Worm (Caenorhabditis elegans) whole organism, late embryonic: ENCODE results near the gene ncs-6.

ENCODE experiments used
- C08G9.2 ChIP-seq: sonication (generic microtip); optimal IDR thresholded peaks from 2 replicates; lab custom pipeline; 2016; ENCODE audit warnings: mild to moderate bottlenecking, missing genetic modification characterization, moderate library complexity, missing compliant biosample characterization
- K02D7.2 ChIP-seq: sonication (generic microtip); optimal IDR thresholded peaks from 2 replicates; lab custom pipeline; 2017; ENCODE audit warnings: mild to moderate bottlenecking, missing genetic modification characterization, missing compliant biosample characterization
- K09A11.1 ChIP-seq: sonication (generic microtip); optimal IDR thresholded peaks from 2 replicates; lab custom pipeline; 2017; ENCODE audit warnings: antibody characterized with exemption, mild to moderate bottlenecking, missing genetic modification characterization, missing compliant biosample characterization; ENCODE audit not compliant: insufficient read depth
- T23F11.4 ChIP-seq: fragments of 200-800 bp; sonication (Bioruptor generic); optimal IDR thresholded peaks from 2 replicates; lab custom pipeline; 2018; ENCODE audit warnings: mild to moderate bottlenecking, missing genetic modification characterization, missing compliant biosample characterization
- ahr-1 ChIP-seq: sonication (generic microtip); optimal IDR thresholded peaks from 2 replicates; lab custom pipeline; 2016; ENCODE audit warnings: missing genetic modification characterization, missing compliant biosample characterization
- ama-1 ChIP-seq: fragments of 150-350 bp; optimal IDR thresholded peaks from 2 replicates; lab custom pipeline; 2014
- ceh-14 ChIP-seq: sonication (generic microtip); optimal IDR thresholded peaks from 2 replicates; lab custom pipeline; 2016; ENCODE audit warnings: missing genotype, missing genetic modification characterization, missing compliant biosample characterization
- ceh-18 ChIP-seq: sonication (generic microtip); optimal IDR thresholded peaks from 2 replicates; lab custom pipeline; 2016; ENCODE audit warnings: missing genetic modification characterization, missing compliant biosample characterization
- ceh-2 ChIP-seq: sonication (generic microtip); optimal IDR thresholded peaks from 2 replicates; lab custom pipeline; 2016; ENCODE audit warnings: missing genotype, missing genetic modification characterization, missing compliant biosample characterization
- ceh-24 ChIP-seq: sonication (generic microtip); optimal IDR thresholded peaks from 2 replicates; lab custom pipeline; 2016; ENCODE audit warnings: mild to moderate bottlenecking, missing genetic modification characterization, missing compliant biosample characterization
- ceh-30 ChIP-seq: fragments of 150-350 bp; optimal IDR thresholded peaks from 2 replicates; lab custom pipeline; 2014; ENCODE audit warnings: missing biosample characterization, missing genetic modification characterization
- ceh-31 ChIP-seq: sonication (generic microtip); optimal IDR thresholded peaks from 2 replicates; lab custom pipeline; 2016; ENCODE audit warnings: missing genetic modification characterization, missing compliant biosample characterization
- ceh-34 ChIP-seq: sonication (generic microtip); optimal IDR thresholded peaks from 2 replicates; lab custom pipeline; 2016; ENCODE audit warnings: mild to moderate bottlenecking, missing genetic modification characterization, missing compliant biosample characterization
- ceh-48 ChIP-seq: sonication (generic microtip); optimal IDR thresholded peaks from 2 replicates; lab custom pipeline; 2016; ENCODE audit warnings: missing genetic modification characterization, inconsistent platforms, missing compliant biosample characterization
- ceh-6 ChIP-seq: fragments of 200-800 bp; sonication (Bioruptor generic); optimal IDR thresholded peaks from 2 replicates; lab custom pipeline; 2018; ENCODE audit warnings: mild to moderate bottlenecking, missing genetic modification characterization, missing compliant biosample characterization
- dve-1 ChIP-seq: sonication (generic microtip); optimal IDR thresholded peaks from 2 replicates; lab custom pipeline; 2017; ENCODE audit warnings: antibody characterized with exemption, mild to moderate bottlenecking, missing genetic modification characterization, missing compliant biosample characterization
- elt-2 ChIP-seq: sonication (generic microtip); optimal IDR thresholded peaks from 2 replicates; lab custom pipeline; 2016; ENCODE audit warnings: missing genetic modification reagents, missing genetic modification characterization, missing compliant biosample characterization
- elt-4 ChIP-seq: sonication (generic microtip); optimal IDR thresholded peaks from 2 replicates; lab custom pipeline; 2016; ENCODE audit warnings: missing genetic modification characterization, missing compliant biosample characterization
- eyg-1 ChIP-seq: sonication (generic microtip); optimal IDR thresholded peaks from 2 replicates; lab custom pipeline; 2016; ENCODE audit warnings: missing genotype, missing genetic modification characterization, missing compliant biosample characterization
- fkh-10 ChIP-seq: fragments of 150-350 bp; optimal IDR thresholded peaks from 2 replicates; lab custom pipeline; 2014; ENCODE audit warnings: missing biosample characterization, missing genetic modification reagents, missing genetic modification characterization
- fkh-6 ChIP-seq: sonication (generic microtip); optimal IDR thresholded peaks from 2 replicates; lab custom pipeline; 2016; ENCODE audit warnings: missing genetic modification characterization, missing compliant biosample characterization
- gmeb-2 ChIP-seq: sonication (generic microtip); optimal IDR thresholded peaks from 2 replicates; lab custom pipeline; 2016; ENCODE audit warnings: missing genetic modification characterization, inconsistent platforms, missing compliant biosample characterization
- hlh-15 ChIP-seq: sonication (generic microtip); optimal IDR thresholded peaks from 2 replicates; lab custom pipeline; 2016; ENCODE audit warnings: missing genetic modification characterization, missing compliant biosample characterization
- hlh-30 ChIP-seq: sonication (generic microtip); optimal IDR thresholded peaks from 2 replicates; lab custom pipeline; 2017; ENCODE audit warnings: antibody characterized with exemption, missing genetic modification characterization, missing compliant biosample characterization; ENCODE audit not compliant: insufficient read depth
- lim-6 ChIP-seq: sonication (generic microtip); optimal IDR thresholded peaks from 2 replicates; lab custom pipeline; 2016; ENCODE audit warnings: missing genetic modification characterization, missing compliant biosample characterization
- lin-11 ChIP-seq: fragments of 200-800 bp; sonication (Bioruptor generic); optimal IDR thresholded peaks from 2 replicates; lab custom pipeline; 2018; ENCODE audit warnings: mild to moderate bottlenecking, missing genetic modification characterization, missing compliant biosample characterization
- madf-2 ChIP-seq: sonication (generic microtip); optimal IDR thresholded peaks from 2 replicates; lab custom pipeline; 2017; ENCODE audit warnings: missing genetic modification characterization, missing compliant biosample characterization
- nhr-11 ChIP-seq: fragments of 150-350 bp; optimal IDR thresholded peaks from 2 replicates; lab custom pipeline; 2014; ENCODE audit warnings: missing biosample characterization, missing genetic modification characterization
- nhr-232 ChIP-seq: sonication (generic microtip); optimal IDR thresholded peaks from 2 replicates; lab custom pipeline; 2016; ENCODE audit warnings: missing genetic modification characterization, missing compliant biosample characterization
- npax-4 ChIP-seq: sonication (generic microtip); optimal IDR thresholded peaks from 2 replicates; lab custom pipeline; 2016; ENCODE audit warnings: missing genetic modification characterization, missing compliant biosample characterization
- odd-2 ChIP-seq: sonication (generic microtip); optimal IDR thresholded peaks from 2 replicates; lab custom pipeline; 2017; ENCODE audit warnings: antibody characterized with exemption, mild to moderate bottlenecking, missing genetic modification characterization, missing compliant biosample characterization
- pax-1 ChIP-seq: fragments of 150-350 bp; optimal IDR thresholded peaks from 2 replicates; lab custom pipeline; 2014; ENCODE audit warnings: missing biosample characterization, missing genetic modification characterization
- pha-4 ChIP-seq: fragments of 150-350 bp; optimal IDR thresholded peaks from 2 replicates; lab custom pipeline; 2018; ENCODE audit warnings: missing biosample characterization, missing genetic modification reagents, missing genetic modification characterization
- pqm-1 ChIP-seq: sonication (generic microtip); optimal IDR thresholded peaks from 2 replicates; lab custom pipeline; 2016; ENCODE audit warnings: missing genetic modification characterization, missing compliant biosample characterization
- pros-1 ChIP-seq: fragments of 150-350 bp; optimal IDR thresholded peaks from 2 replicates; lab custom pipeline; 2014; ENCODE audit warnings: missing biosample characterization, missing genetic modification reagents, missing genetic modification characterization
- sdc-2 ChIP-seq: sonication (generic microtip); optimal IDR thresholded peaks from 2 replicates; lab custom pipeline; 2016; ENCODE audit warnings: missing genotype, missing genetic modification characterization, missing compliant biosample characterization
- sox-2 ChIP-seq: fragments of 200-800 bp; sonication (Bioruptor generic); IDR thresholded peaks from 2 replicates; pipeline ENCODE4 v1.3.6; 2022; ENCODE audit warnings: missing genetic modification reagents, missing genetic modification characterization, missing compliant biosample characterization
- tbx-2 ChIP-seq: sonication (generic microtip); optimal IDR thresholded peaks from 2 replicates; lab custom pipeline; 2016; ENCODE audit warnings: missing genetic modification characterization, missing compliant biosample characterization
- tbx-7 ChIP-seq: sonication (generic microtip); optimal IDR thresholded peaks from 2 replicates; lab custom pipeline; 2016; ENCODE audit warnings: missing genotype, missing genetic modification characterization, missing compliant biosample characterization
- ttx-3 ChIP-seq: sonication (generic microtip); optimal IDR thresholded peaks from 2 replicates; lab custom pipeline; 2016; ENCODE audit warnings: missing genetic modification reagents, missing genetic modification characterization, missing compliant biosample characterization
- unc-42 ChIP-seq: sonication (generic microtip); optimal IDR thresholded peaks from 2 replicates; lab custom pipeline; 2016; ENCODE audit warnings: missing genotype, missing genetic modification characterization, missing compliant biosample characterization
- unc-55 ChIP-seq: sonication (generic microtip); optimal IDR thresholded peaks from 2 replicates; lab custom pipeline; 2017; ENCODE audit warnings: missing biosample characterization, missing genetic modification reagents, missing genetic modification characterization
- zip-5 ChIP-seq: sonication (generic microtip); optimal IDR thresholded peaks from 2 replicates; lab custom pipeline; 2016; ENCODE audit warnings: missing genetic modification characterization, missing compliant biosample characterization
- ztf-16 ChIP-seq: sonication (generic microtip); optimal IDR thresholded peaks from 2 replicates; lab custom pipeline; 2017; ENCODE audit warnings: missing genetic modification characterization, missing compliant biosample characterization

Gene ncs-6

DNA sequence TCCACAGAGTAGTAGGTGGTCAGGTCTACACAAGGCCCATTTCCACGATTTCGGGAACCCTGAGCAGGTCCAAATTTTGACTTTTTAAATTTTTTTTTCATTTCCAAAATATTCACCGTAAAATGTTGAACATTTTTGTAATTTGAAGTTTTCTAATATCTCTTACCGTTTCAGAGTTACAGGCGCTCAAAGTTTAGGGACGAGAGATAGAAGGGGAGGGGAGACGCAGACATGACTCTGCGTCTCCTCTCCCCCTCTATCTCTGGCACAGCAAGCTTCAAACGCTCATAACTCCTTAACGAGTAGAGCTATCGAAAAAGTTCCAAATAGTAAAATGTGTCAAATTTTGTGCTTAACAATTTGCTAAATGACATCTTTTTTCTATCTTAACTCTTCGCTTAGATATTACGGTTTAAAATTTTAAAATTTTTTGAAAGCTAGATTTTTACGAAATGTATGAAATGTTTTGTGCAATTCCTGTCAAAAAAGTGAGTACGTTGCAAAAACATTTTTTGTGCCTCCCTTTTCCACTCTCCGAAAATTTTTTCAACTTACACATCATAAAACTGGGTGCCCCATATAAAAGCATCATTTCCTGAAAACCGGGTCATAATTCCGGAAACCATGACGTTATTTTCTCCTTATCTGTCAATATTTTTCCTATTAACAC is 12.8 kb downstream of the ncs-6 start, which contains the start of the genes Y49F6B.14 and clec-125:
Gene Y49F6B.14 (minus strand): TSS at position 101 of the 670 bp plus-strand sequence.
Gene clec-125 (plus strand): TSS at position 620 of the 670 bp plus-strand sequence.
- TF ChIP-seq eyg-1 (tag; lab: Kevin White, UChicago) (no peak), ceh-14 (tag; lab: Kevin White, UChicago) (no peak), madf-2 (tag; lab: Kevin White, UChicago) (no peak), ahr-1 (tag; lab: Kevin White, UChicago) (no peak), ceh-30 (tag; lab: Kevin White, UChicago) (no peak), ceh-34 (no peak), K02D7.2 (tag; lab: Kevin White, UChicago) (no peak), ceh-24 (tag; lab: Kevin White, UChicago) (no peak), pros-1 (no peak), ceh-48 (tag; lab: Kevin White, UChicago) (no peak)

DNA sequence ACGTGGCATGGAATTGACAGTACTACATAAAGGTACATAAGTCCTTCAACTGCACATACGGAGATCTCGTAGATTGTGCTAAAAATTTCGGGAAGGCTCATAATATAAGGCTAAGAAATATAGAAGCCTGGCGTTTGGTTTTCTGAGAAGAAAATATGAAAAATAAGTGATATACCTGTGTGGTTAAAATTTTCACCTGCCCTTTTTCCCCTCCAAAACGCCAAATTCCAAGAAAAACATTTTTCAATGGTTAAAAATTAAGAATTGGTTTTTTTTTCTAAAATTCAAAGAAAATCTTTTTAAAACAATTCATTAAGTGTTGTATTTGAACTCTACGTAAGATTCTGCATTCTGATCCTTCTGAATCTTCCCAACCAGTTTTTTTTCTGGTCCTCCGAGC is 13.7 kb downstream of the ncs-6 start, which contains the start of gene srz-5:
Gene srz-5 (minus strand): TSS at position 101 of the 400 bp plus-strand sequence.
- no peak for TF ChIP-seq pqm-1
- TF ChIP-seq ama-1 (lab: Kevin White, UChicago) = no peak
- TF ChIP-seq ceh-31 (tag; lab: Kevin White, UChicago) = no peak
- TF ChIP-seq gmeb-2 (tag; lab: Kevin White, UChicago) = no peak
- TF ChIP-seq odd-2 (tag; lab: Kevin White, UChicago) = no peak
- TF ChIP-seq nhr-232 = no peak
- no peak for TF ChIP-seq fkh-10 (GFP tag; lab: Kevin White, UChicago)
- no peak for TF ChIP-seq C08G9.2 (tag; lab: Kevin White, UChicago)
- no peak for TF ChIP-seq ztf-16 (tag; lab: Kevin White, UChicago)
- TF ChIP-seq hlh-15 (tag; lab: Kevin White, UChicago) = no peak
- TF ChIP-seq unc-42 (tag; lab: Kevin White, UChicago) = no peak
- no peak for TF ChIP-seq pha-4
- no peak for TF ChIP-seq lim-6 (tag; lab: Kevin White, UChicago)
- no peak for TF ChIP-seq ceh-34
- TF ChIP-seq pax-1 = no peak
- no peak for TF ChIP-seq ceh-48 (tag; lab: Kevin White, UChicago)
- TF ChIP-seq fkh-6 (tag; lab: Kevin White, UChicago) = no peak
- no peak for TF ChIP-seq sdc-2 (tag; lab: Kevin White, UChicago)
- no peak for TF ChIP-seq sox-2 (GFP tag; lab: Robert Waterston, UW)
- no peak for TF ChIP-seq lin-11
- TF ChIP-seq, all 69 proteins: peak for 0

DNA sequence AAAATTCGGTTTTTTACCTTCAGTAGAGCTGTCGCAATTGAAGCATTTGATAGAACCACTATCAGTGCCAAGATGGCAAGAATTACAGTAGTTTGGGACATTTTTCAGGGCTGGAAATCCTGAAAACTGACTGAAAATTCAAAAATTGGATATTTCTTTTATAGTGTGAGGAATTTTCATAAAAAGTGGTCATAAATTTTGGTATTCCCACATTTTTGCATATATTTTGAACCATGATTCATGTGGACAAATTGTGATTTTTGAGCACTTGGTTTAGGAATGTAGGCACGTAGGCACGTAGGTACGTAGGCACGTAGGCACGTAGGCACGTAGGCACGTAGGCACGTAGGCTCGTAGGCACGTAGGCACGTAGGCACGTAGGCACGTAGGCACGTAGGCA is 16.1 kb downstream of the ncs-6 start, which contains the start of gene Y49F6B.19:
Gene Y49F6B.19 (minus strand): TSS at position 101 of the 400 bp plus-strand sequence.
- TF ChIP-seq hlh-30 (tag; lab: Kevin White, UChicago) (no peak), lim-6 (tag; lab: Kevin White, UChicago) (no peak), dve-1 (tag; lab: Kevin White, UChicago) (no peak), tbx-7 (tag; lab: Kevin White, UChicago) (no peak), ceh-18 (tag; lab: Kevin White, UChicago) (no peak), unc-55 (GFP tag; lab: Kevin White, UChicago) (no peak), nhr-11 (no peak), T23F11.4 (GFP tag; lab: Kevin White, UChicago) (no peak), ceh-6 (GFP tag; lab: Kevin White, UChicago) (no peak), tbx-2 (tag; lab: Kevin White, UChicago) (no peak), npax-4 (tag; lab: Kevin White, UChicago) (no peak), ttx-3 (tag; lab: Kevin White, UChicago) (no peak), elt-2 (tag; lab: Kevin White, UChicago) (no peak), sox-2 (GFP tag; lab: Robert Waterston, UW) (no peak), ceh-2 (no peak), ceh-31 (tag; lab: Kevin White, UChicago) (no peak), K09A11.1 (no peak), zip-5 (tag; lab: Kevin White, UChicago) (no peak), elt-4 (tag; lab: Kevin White, UChicago) (no peak)
- TF ChIP-seq, all 69 proteins: peak for 0
